Worm (Caenorhabditis elegans) whole organism, L4 larva: ENCODE results near the gene srh-223.

Source experiments
- D1046.2 ChIP-seq: fragments of 200-800 bp; sonication (Bioruptor generic); IDR thresholded peaks from 2 replicates; pipeline ENCODE4 v1.3.6; 2022; ENCODE audit warnings: missing genetic modification characterization, missing compliant biosample characterization
- F49E8.2 ChIP-seq: sonication (generic microtip); optimal IDR thresholded peaks from 2 replicates; lab custom pipeline; 2016; ENCODE audit warnings: missing compliant biosample characterization, mild to moderate bottlenecking, missing genetic modification characterization, borderline replicate concordance
- T26A8.4 ChIP-seq: fragments of 200-800 bp; sonication (Bioruptor generic); IDR thresholded peaks from 2 replicates; pipeline ENCODE4 v1.3.6; 2022; ENCODE audit warnings: missing genetic modification characterization, missing compliant biosample characterization
- Y48G9A.11 ChIP-seq: fragments of 200-800 bp; sonication (Bioruptor generic); IDR thresholded peaks from 2 replicates; pipeline ENCODE4 v1.3.6; 2022; ENCODE audit warnings: missing genetic modification reagents, missing genetic modification characterization, missing compliant biosample characterization
- Y5F2A.4 ChIP-seq: fragments of 200-800 bp; sonication (Bioruptor generic); optimal IDR thresholded peaks from 2 replicates; lab custom pipeline; 2018; ENCODE audit warnings: mild to moderate bottlenecking, missing genetic modification characterization, missing compliant biosample characterization
- aha-1 ChIP-seq: fragments of 150-350 bp; peaks from one replicate; lab custom pipeline; 2014; ENCODE audit warnings: missing biosample characterization, missing genetic modification characterization
- ama-1 ChIP-seq: fragments of 150-350 bp; optimal IDR thresholded peaks from 2 replicates; lab custom pipeline; 2014; ENCODE audit warnings: inconsistent platforms, mixed read lengths
- ceh-20 ChIP-seq: fragments of 200-800 bp; sonication (Bioruptor generic); IDR thresholded peaks from 2 replicates; pipeline ENCODE4 v1.3.6; 2022; ENCODE audit warnings: missing genetic modification reagents, missing genetic modification characterization, missing compliant biosample characterization
- ceh-28 ChIP-seq: fragments of 150-350 bp; optimal IDR thresholded peaks from 2 replicates; lab custom pipeline; 2014; ENCODE audit warnings: missing biosample characterization, missing genetic modification reagents, missing genetic modification characterization
- ceh-82 ChIP-seq: sonication (generic microtip); optimal IDR thresholded peaks from 2 replicates; lab custom pipeline; 2017; ENCODE audit warnings: missing biosample characterization, missing genetic modification characterization
- ces-1 ChIP-seq: fragments of 150-350 bp; sonication (generic microtip); optimal IDR thresholded peaks from 4 replicates; lab custom pipeline; 2014; ENCODE audit warnings: missing biosample characterization, missing genetic modification reagents, missing genetic modification characterization
- ctbp-1 ChIP-seq: fragments of 200-800 bp; sonication (Bioruptor generic); IDR thresholded peaks from 2 replicates; pipeline ENCODE4 v1.3.6; 2022; ENCODE audit warnings: missing genetic modification reagents, missing genetic modification characterization, missing compliant biosample characterization
- daf-16 ChIP-seq, 3 experiments: sonication (generic microtip); optimal IDR thresholded peaks; 2 replicates each; lab custom pipeline; 2016 to 2017; ENCODE audit warnings: missing genetic modification characterization in 3 of 3, missing genetic modification reagents in 3 of 3, mild to moderate bottlenecking in 2 of 3, missing compliant biosample characterization in 2 of 3, missing biosample characterization in 1 of 3, moderate library complexity in 1 of 3
- dmd-6 ChIP-seq: fragments of 200-800 bp; sonication (Bioruptor generic); IDR thresholded peaks from 2 replicates; pipeline ENCODE4 v1.3.6; 2022; ENCODE audit warnings: missing genetic modification reagents, missing genetic modification characterization, missing compliant biosample characterization
- dmd-8 ChIP-seq: fragments of 200-800 bp; sonication (Bioruptor generic); IDR thresholded peaks from 2 replicates; pipeline ENCODE4 v1.3.6; 2022; ENCODE audit warnings: missing genetic modification characterization, missing compliant biosample characterization
- dve-1 ChIP-seq: sonication (generic microtip); optimal IDR thresholded peaks from 2 replicates; lab custom pipeline; 2017; ENCODE audit warnings: antibody characterized with exemption, mild to moderate bottlenecking, missing genetic modification characterization, missing compliant biosample characterization; ENCODE audit not compliant: insufficient read depth
- fos-1 ChIP-seq: fragments of 150-350 bp; optimal IDR thresholded peaks from 2 replicates; lab custom pipeline; 2014; ENCODE audit warnings: missing biosample characterization, missing genetic modification characterization
- hif-1 ChIP-seq, 2 experiments: sonication (generic microtip); optimal IDR thresholded peaks; 2 replicates each; lab custom pipeline; 2016 to 2017; ENCODE audit warnings: missing compliant biosample characterization in 2 of 2, missing genetic modification characterization in 2 of 2, missing genetic modification reagents in 2 of 2, missing genotype in 2 of 2, mild to moderate bottlenecking in 1 of 2
- hlh-11 ChIP-seq: fragments of 200-800 bp; sonication (Bioruptor generic); optimal IDR thresholded peaks from 2 replicates; lab custom pipeline; 2018; ENCODE audit warnings: mild to moderate bottlenecking, missing genetic modification characterization, missing compliant biosample characterization
- jun-1 ChIP-seq: fragments of 150-350 bp; optimal IDR thresholded peaks from 2 replicates; lab custom pipeline; 2014; ENCODE audit warnings: missing biosample characterization, missing genetic modification reagents, missing genetic modification characterization
- lin-1 ChIP-seq: fragments of 200-800 bp; sonication (Bioruptor generic); IDR thresholded peaks from 2 replicates; pipeline ENCODE4 v1.3.6; 2022; ENCODE audit warnings: missing genetic modification reagents, missing genetic modification characterization, missing compliant biosample characterization
- lin-38 ChIP-seq: fragments of 200-800 bp; sonication (Bioruptor generic); IDR thresholded peaks from 2 replicates; pipeline ENCODE4 v1.3.6; 2022; ENCODE audit warnings: missing genetic modification reagents, missing genetic modification characterization, missing compliant biosample characterization
- lin-39 ChIP-seq: fragments of 150-350 bp; optimal IDR thresholded peaks from 2 replicates; lab custom pipeline; 2014; ENCODE audit warnings: missing biosample characterization, missing genetic modification reagents, missing genetic modification characterization
- lir-3 ChIP-seq: sonication (generic microtip); optimal IDR thresholded peaks from 2 replicates; lab custom pipeline; 2016; ENCODE audit warnings: mild to moderate bottlenecking, missing genetic modification characterization, missing compliant biosample characterization
- madf-5 ChIP-seq, 2 experiments: fragments of 200-800 bp; sonication (Bioruptor generic); IDR thresholded peaks; 2 replicates each; pipeline ENCODE4 v1.3.6; 2022; ENCODE audit warnings: missing compliant biosample characterization in 2 of 2, missing genetic modification characterization in 2 of 2
- mdl-1 ChIP-seq, 2 experiments: fragments of 150-350 bp in 1 of 2; sonication (generic microtip) in 1 of 2; optimal IDR thresholded peaks; 2 replicates each; lab custom pipeline; 2014 to 2017; ENCODE audit warnings: missing biosample characterization in 2 of 2, missing genetic modification characterization in 2 of 2
- mep-1 ChIP-seq: fragments of 150-350 bp; sonication (generic microtip); optimal IDR thresholded peaks from 3 replicates; lab custom pipeline; 2014; ENCODE audit warnings: missing biosample characterization, missing genetic modification characterization
- mes-2 ChIP-seq: sonication (generic microtip); optimal IDR thresholded peaks from 2 replicates; lab custom pipeline; 2016; ENCODE audit warnings: missing genotype, mild to moderate bottlenecking, missing genetic modification characterization, missing compliant biosample characterization; ENCODE audit not compliant: poor library complexity, severe bottlenecking
- mxl-3 ChIP-seq: fragments of 200-800 bp; sonication (Bioruptor generic); optimal IDR thresholded peaks from 2 replicates; lab custom pipeline; 2018; ENCODE audit warnings: mild to moderate bottlenecking, missing genetic modification characterization, missing compliant biosample characterization
- nhr-10 ChIP-seq: fragments of 150-350 bp; optimal IDR thresholded peaks from 2 replicates; lab custom pipeline; 2014; ENCODE audit warnings: missing biosample characterization, missing genetic modification characterization
- nhr-11 ChIP-seq: fragments of 150-350 bp; optimal IDR thresholded peaks from 2 replicates; lab custom pipeline; 2014; ENCODE audit warnings: missing biosample characterization, missing genetic modification characterization
- nhr-25 ChIP-seq: sonication (generic microtip); optimal IDR thresholded peaks from 2 replicates; lab custom pipeline; 2017; ENCODE audit warnings: missing genetic modification characterization, mild to moderate bottlenecking, missing compliant biosample characterization, antibody characterized with exemption, moderate library complexity, borderline replicate concordance; ENCODE audit not compliant: insufficient read depth
- nhr-28 ChIP-seq: fragments of 150-350 bp; optimal IDR thresholded peaks from 2 replicates; lab custom pipeline; 2014; ENCODE audit warnings: missing biosample characterization, missing genetic modification characterization
- nhr-6 ChIP-seq: fragments of 150-350 bp; optimal IDR thresholded peaks from 2 replicates; lab custom pipeline; 2014; ENCODE audit warnings: missing biosample characterization, missing genetic modification characterization
- nhr-76 ChIP-seq: fragments of 150-350 bp; optimal IDR thresholded peaks from 2 replicates; lab custom pipeline; 2014; ENCODE audit warnings: missing biosample characterization, missing genetic modification characterization
- pha-4 ChIP-seq, 2 experiments: fragments of 150-350 bp in 1 of 2; fragments of 200-800 bp in 1 of 2; sonication (Bioruptor generic) in 1 of 2; IDR thresholded peaks in 1 of 2; optimal IDR thresholded peaks in 1 of 2; 2 replicates each; pipeline versions ENCODE4 v1.3.6 to Lab custom; 2014 to 2022; ENCODE audit warnings: missing genetic modification characterization in 2 of 2, missing genetic modification reagents in 2 of 2, missing biosample characterization in 1 of 2, missing compliant biosample characterization in 1 of 2
- php-3 ChIP-seq: fragments of 200-800 bp; sonication (Bioruptor generic); IDR thresholded peaks from 2 replicates; pipeline ENCODE4 v1.3.6; 2022; ENCODE audit warnings: missing genetic modification reagents, missing genetic modification characterization, missing compliant biosample characterization
- pqm-1 ChIP-seq: sonication (generic microtip); optimal IDR thresholded peaks from 2 replicates; lab custom pipeline; 2017; ENCODE audit warnings: missing biosample characterization, missing genetic modification characterization
- set-16 ChIP-seq: fragments of 200-800 bp; sonication (Bioruptor generic); IDR thresholded peaks from 2 replicates; pipeline ENCODE4 v1.3.6; 2022; ENCODE audit warnings: missing genetic modification reagents, missing genetic modification characterization, missing compliant biosample characterization
- snpc-1.2 ChIP-seq: fragments of 200-800 bp; sonication (Bioruptor generic); IDR thresholded peaks from 2 replicates; pipeline ENCODE4 v1.3.6; 2022; ENCODE audit warnings: missing genetic modification reagents, missing genetic modification characterization, missing compliant biosample characterization
- tag-97 ChIP-seq: fragments of 200-800 bp; sonication (Bioruptor generic); IDR thresholded peaks from 2 replicates; pipeline ENCODE4 v1.3.6; 2022; ENCODE audit warnings: missing genetic modification characterization, missing compliant biosample characterization
- tra-1 ChIP-seq: fragments of 200-800 bp; sonication (Bioruptor generic); IDR thresholded peaks from 2 replicates; pipeline ENCODE4 v1.3.6; 2022; ENCODE audit warnings: missing genetic modification reagents, missing genetic modification characterization, missing compliant biosample characterization
- unc-62 ChIP-seq, 3 experiments: fragments of 150-350 bp in 1 of 3; sonication (generic microtip); optimal IDR thresholded peaks in 2 of 3; peaks in 1 of 3; 1 replicate in 1 of 3; 2 replicates in 2 of 3; lab custom pipeline; 2014 to 2017; ENCODE audit warnings: missing biosample characterization in 3 of 3, missing genetic modification characterization in 3 of 3, missing genetic modification reagents in 3 of 3, missing genotype in 1 of 3
- zfp-2 ChIP-seq: sonication (generic microtip); optimal IDR thresholded peaks from 2 replicates; lab custom pipeline; 2016; ENCODE audit warnings: mild to moderate bottlenecking, missing genetic modification characterization, missing compliant biosample characterization
- ztf-11 ChIP-seq: fragments of 150-350 bp; optimal IDR thresholded peaks from 2 replicates; lab custom pipeline; 2014; ENCODE audit warnings: missing biosample characterization, missing genetic modification characterization

Gene srh-223

ce11 chrIV:4018692-4019387 lies 37.1 kb downstream of the srh-223 start:
- TF ChIP-seq dve-1: peak; percentile 44
- TF ChIP-seq unc-62 (GFP tag; optimal IDR thresholded peaks at IDR 0.05 in 1 of 2; lab: Kevin White, UChicago): peak in 1 of 2 experiments; percentile 97
- no peak for TF ChIP-seq unc-62 (tag; optimal IDR thresholded peaks at IDR 0.05; lab: Kevin White, UChicago)
- peak; percentile 15 for TF ChIP-seq nhr-6 (tag; lab: Kevin White, UChicago)
- TF ChIP-seq set-16: peak; percentile 89
- TF ChIP-seq Y48G9A.11 (GFP tag; lab: Robert Waterston, UW): peak; percentile 32; the same call in 1 of the 2 replicates
- TF ChIP-seq ama-1 (lab: Kevin White, UChicago): peak; percentile 68
- TF ChIP-seq fos-1: no peak
- TF ChIP-seq aha-1 (tag; lab: Kevin White, UChicago): peak; percentile 73
- no peak for TF ChIP-seq nhr-25
- TF ChIP-seq dmd-6 (GFP tag; lab: Robert Waterston, UW): peak; percentile 54
- 0 out of 2 replicates have a peak, but pooled peaks have one; percentile 62 for TF ChIP-seq tra-1 (GFP tag; lab: Robert Waterston, UW)
- peak in 1 of 2 experiments; percentile 5 for TF ChIP-seq hif-1 (tag; optimal IDR thresholded peaks at IDR 0.05; lab: Kevin White, UChicago)
- TF ChIP-seq nhr-28 (tag; lab: Kevin White, UChicago): peak; percentile 39
- peak; percentile 38; the same call in 1 of the 2 replicates for TF ChIP-seq php-3 (GFP tag; lab: Robert Waterston, UW)
- peak; percentile 26 for TF ChIP-seq hlh-11 (tag; lab: Kevin White, UChicago)
- TF ChIP-seq ceh-28: no peak

ce11 chrIV:4019836-4020235 lies 38.1 kb downstream of the srh-223 start:
- peak; percentile 46 to 94 for TF ChIP-seq mdl-1 (tag; optimal IDR thresholded peaks at IDR 0.05; lab: Kevin White, UChicago)
- peak in 1 of 2 experiments; percentile 81 for TF ChIP-seq hif-1 (tag; optimal IDR thresholded peaks at IDR 0.05; lab: Kevin White, UChicago)
- no peak for TF ChIP-seq F49E8.2
- peak; percentile 44 for TF ChIP-seq set-16
- TF ChIP-seq nhr-25: no peak
- TF ChIP-seq ztf-11 (tag; lab: Kevin White, UChicago): no peak
- no peak for TF ChIP-seq Y5F2A.4 (GFP tag; lab: Kevin White, UChicago)
- TF ChIP-seq snpc-1.2: no peak
- no peak for TF ChIP-seq Y48G9A.11 (GFP tag; lab: Robert Waterston, UW)
- peak; percentile 46 for TF ChIP-seq ces-1 (GFP tag; lab: Kevin White, UChicago)
- no peak for TF ChIP-seq pqm-1 (tag; lab: Kevin White, UChicago)
- TF ChIP-seq dve-1: peak; percentile 85
- TF ChIP-seq mep-1 (tag; lab: Kevin White, UChicago): peak; percentile 86
- no peak for TF ChIP-seq madf-5 (GFP tag; IDR thresholded peaks at IDR 0.05; lab: Robert Waterston, UW)
- no peak for TF ChIP-seq dmd-8
- peak; percentile 44; the same call in 1 of the 2 replicates for TF ChIP-seq ceh-20 (GFP tag; lab: Robert Waterston, UW)
- peak; percentile 92 for TF ChIP-seq hlh-11 (tag; lab: Kevin White, UChicago)
- peak; percentile 41 for TF ChIP-seq lin-38 (GFP tag; lab: Robert Waterston, UW)
- peak; percentile 38 for TF ChIP-seq mes-2 (tag; lab: Kevin White, UChicago)
- TF ChIP-seq lir-3 (tag; lab: Kevin White, UChicago): no peak
- no peak for TF ChIP-seq T26A8.4
- peak; percentile 48 for TF ChIP-seq nhr-6 (tag; lab: Kevin White, UChicago)
- TF ChIP-seq zfp-2 (tag; lab: Kevin White, UChicago): no peak
- peak; percentile 81; the same call in 1 of the 2 replicates for TF ChIP-seq ctbp-1
- peak; percentile 65 for TF ChIP-seq mxl-3 (GFP tag; lab: Kevin White, UChicago)
- TF ChIP-seq lin-1 (GFP tag; lab: Robert Waterston, UW): peak; percentile 24; the same call in 1 of the 2 replicates
- no peak for TF ChIP-seq tag-97 (GFP tag; lab: Robert Waterston, UW)
- peak; percentile 79 for TF ChIP-seq nhr-11 (tag; lab: Kevin White, UChicago)
- TF ChIP-seq nhr-76: peak; percentile 5
- no peak for TF ChIP-seq lin-39 (tag; lab: Kevin White, UChicago)
- TF ChIP-seq daf-16 (GFP tag; optimal IDR thresholded peaks at IDR 0.05; lab: Kevin White, UChicago): no peak
- TF ChIP-seq daf-16 (tag; optimal IDR thresholded peaks at IDR 0.05; lab: Kevin White, UChicago): peak; percentile 20
- peak; percentile 61 for TF ChIP-seq jun-1 (tag; lab: Kevin White, UChicago)
- TF ChIP-seq pha-4 (GFP tag; IDR thresholded peaks at IDR 0.05; lab: Robert Waterston, UW): no peak
- peak; percentile 77 for TF ChIP-seq pha-4 (tag; optimal IDR thresholded peaks at IDR 0.05; lab: Kevin White, UChicago)
- no peak for TF ChIP-seq ceh-82 (tag; lab: Kevin White, UChicago)
- TF ChIP-seq nhr-10 (tag; lab: Kevin White, UChicago): peak; percentile 33
- TF ChIP-seq D1046.2: no peak
